Fruit fly (Drosophila melanogaster) whole organism, embryonic: ENCODE measurements around the gene Dic61B.

Experiments
- B-H1 ChIP-seq: fragments of 200-800 bp; sonication (Bioruptor generic); IDR thresholded peaks from 3 replicates; pipeline ENCODE4 v1.3.6; 2022; ENCODE audit warnings: missing biosample characterization, missing genetic modification characterization
- Blimp-1 ChIP-seq: fragments of 200-800 bp; sonication (Bioruptor generic); optimal IDR thresholded peaks from 3 replicates; lab custom pipeline; 2018; ENCODE audit warnings: missing biosample characterization, missing genetic modification characterization, mild to moderate bottlenecking, moderate library complexity, missing genetic modification reagents
- CG15011 ChIP-seq: fragments of 200-800 bp; sonication (Bioruptor generic); optimal IDR thresholded peaks from 3 replicates; lab custom pipeline; 2018; ENCODE audit warnings: missing biosample characterization, mild to moderate bottlenecking, missing genetic modification characterization
- CG15269 ChIP-seq: fragments of 200-800 bp; sonication (Bioruptor generic); optimal IDR thresholded peaks from 2 replicates; lab custom pipeline; 2018; ENCODE audit warnings: missing biosample characterization, mild to moderate bottlenecking, missing genetic modification characterization, moderate library complexity
- CG2199 ChIP-seq: fragments of 200-800 bp; sonication (Bioruptor generic); IDR thresholded peaks from 3 replicates; pipeline ENCODE4 v1.3.6; 2022; ENCODE audit warnings: missing biosample characterization, missing genetic modification characterization
- CG32767 ChIP-seq: fragments of 200-800 bp; sonication (Bioruptor generic); IDR thresholded peaks from 2 replicates; pipeline ENCODE4 v1.3.6; 2022; ENCODE audit warnings: missing biosample characterization, missing genetic modification characterization
- CG43689 ChIP-seq: fragments of 200-800 bp; sonication (Bioruptor generic); IDR thresholded peaks from 2 replicates; pipeline ENCODE4 v1.3.6; 2022; ENCODE audit warnings: missing biosample characterization, missing genetic modification characterization
- CG4424 ChIP-seq: fragments of 200-800 bp; sonication (Bioruptor generic); optimal IDR thresholded peaks from 3 replicates; lab custom pipeline; 2016; ENCODE audit warnings: missing biosample characterization, missing genetic modification characterization
- CG6175 ChIP-seq: fragments of 200-800 bp; sonication (Bioruptor generic); IDR thresholded peaks from 3 replicates; pipeline ENCODE4 v1.3.6; 2022; ENCODE audit warnings: missing biosample characterization, missing genetic modification characterization
- CG7357 ChIP-seq: fragments of 200-800 bp; sonication (Bioruptor generic); IDR thresholded peaks from 3 replicates; pipeline ENCODE4 v1.3.6; 2022; ENCODE audit warnings: missing biosample characterization, missing genetic modification characterization
- CG8089 ChIP-seq: fragments of 200-800 bp; sonication (Bioruptor generic); optimal IDR thresholded peaks from 3 replicates; lab custom pipeline; 2016; ENCODE audit warnings: missing biosample characterization, missing genetic modification characterization
- CG8478 ChIP-seq: fragments of >200 bp; optimal IDR thresholded peaks from 2 replicates; lab custom pipeline; 2018
- CG8765 ChIP-seq: fragments of 200-800 bp; sonication (Bioruptor generic); IDR thresholded peaks from 2 replicates; pipeline ENCODE4 v1.3.6; 2022; ENCODE audit warnings: missing biosample characterization, missing genetic modification characterization
- Dek ChIP-seq: fragments of 200-800 bp; sonication (Bioruptor generic); optimal IDR thresholded peaks from 3 replicates; lab custom pipeline; 2019; ENCODE audit warnings: missing biosample characterization, mild to moderate bottlenecking, missing genetic modification characterization, moderate library complexity
- Dip3 ChIP-seq: fragments of 200-800 bp; sonication (Bioruptor generic); optimal IDR thresholded peaks from 3 replicates; lab custom pipeline; 2016; ENCODE audit warnings: missing biosample characterization, missing genetic modification characterization
- HmgD ChIP-seq: fragments of 200-800 bp; sonication (Bioruptor generic); optimal IDR thresholded peaks from 3 replicates; lab custom pipeline; 2016; ENCODE audit warnings: missing biosample characterization, missing genetic modification characterization
- Hr39 ChIP-seq: fragments of >200 bp; optimal IDR thresholded peaks from 2 replicates; lab custom pipeline; 2017
- Jarid2 ChIP-seq: fragments of 200-800 bp; sonication (Bioruptor generic); optimal IDR thresholded peaks from 3 replicates; lab custom pipeline; 2017; ENCODE audit warnings: mild to moderate bottlenecking, missing biosample characterization, missing genetic modification reagents, missing genetic modification characterization
- Lpt ChIP-seq: fragments of >200 bp; optimal IDR thresholded peaks from 2 replicates; lab custom pipeline; 2018; ENCODE audit warnings: missing biosample characterization, missing genetic modification characterization
- Oli ChIP-seq: fragments of 200-800 bp; sonication (Bioruptor generic); optimal IDR thresholded peaks from 2 replicates; lab custom pipeline; 2018; ENCODE audit warnings: missing biosample characterization, mild to moderate bottlenecking, missing genetic modification characterization, moderate library complexity
- Ravus ChIP-seq: fragments of 200-800 bp; sonication (Bioruptor generic); IDR thresholded peaks from 2 replicates; pipeline ENCODE4 v1.3.6; 2022; ENCODE audit warnings: missing biosample characterization, missing genetic modification characterization
- Side ChIP-seq: fragments of 200-800 bp; sonication (Bioruptor generic); optimal IDR thresholded peaks from 2 replicates; lab custom pipeline; 2016; ENCODE audit warnings: missing biosample characterization, missing genetic modification characterization
- Spps ChIP-seq: fragments of 200-800 bp; sonication (Bioruptor generic); optimal IDR thresholded peaks from 2 replicates; lab custom pipeline; 2018; ENCODE audit warnings: missing biosample characterization, mild to moderate bottlenecking, missing genetic modification characterization
- Xrp1 ChIP-seq: fragments of 200-800 bp; sonication (Bioruptor generic); IDR thresholded peaks from 2 replicates; pipeline ENCODE4 v1.3.6; 2022; ENCODE audit warnings: missing biosample characterization, missing genetic modification characterization
- ash1 ChIP-seq: fragments of 200-800 bp; sonication (Bioruptor generic); optimal IDR thresholded peaks from 2 replicates; lab custom pipeline; 2018; ENCODE audit warnings: missing biosample characterization, mild to moderate bottlenecking, missing genetic modification characterization
- br ChIP-seq: fragments of >200 bp; optimal IDR thresholded peaks from 2 replicates; lab custom pipeline; 2017
- chif ChIP-seq, 2 experiments: fragments of 200-800 bp; sonication (Bioruptor generic); optimal IDR thresholded peaks; 3 replicates each; lab custom pipeline; 2016; ENCODE audit warnings: missing biosample characterization in 2 of 2, missing genetic modification characterization in 2 of 2
- chinmo ChIP-seq: fragments of 200-800 bp; sonication (Bioruptor generic); IDR thresholded peaks from 4 replicates; pipeline ENCODE4 v1.3.6; 2022; ENCODE audit warnings: missing biosample characterization, missing genetic modification characterization; ENCODE audit not compliant: partially characterized antibody
- crp ChIP-seq, 2 experiments: fragments of 200-800 bp; sonication (Bioruptor generic); optimal IDR thresholded peaks; 2 replicates in 1 of 2; 3 replicates in 1 of 2; lab custom pipeline; 2017; ENCODE audit warnings: missing biosample characterization in 2 of 2, missing genetic modification characterization in 2 of 2, mild to moderate bottlenecking in 1 of 2, moderate library complexity in 1 of 2
- dati ChIP-seq: fragments of 200-800 bp; sonication (Bioruptor generic); IDR thresholded peaks from 2 replicates; pipeline ENCODE4 v1.3.6; 2022; ENCODE audit warnings: missing biosample characterization, missing genetic modification characterization
- dmrt99B ChIP-seq: fragments of 200-800 bp; sonication (Bioruptor generic); optimal IDR thresholded peaks from 2 replicates; lab custom pipeline; 2018; ENCODE audit warnings: missing biosample characterization, mild to moderate bottlenecking, missing genetic modification characterization, moderate library complexity
- ewg ChIP-seq: fragments of 200-800 bp; sonication (Bioruptor generic); optimal IDR thresholded peaks from 3 replicates; lab custom pipeline; 2017; ENCODE audit warnings: mild to moderate bottlenecking, missing biosample characterization, missing genetic modification reagents, missing genetic modification characterization
- gcm2 ChIP-seq: fragments of 200-800 bp; sonication (Bioruptor generic); optimal IDR thresholded peaks from 2 replicates; lab custom pipeline; 2016; ENCODE audit warnings: missing biosample characterization, missing genetic modification characterization
- gfzf ChIP-seq: fragments of 200-800 bp; sonication (Bioruptor generic); optimal IDR thresholded peaks from 2 replicates; lab custom pipeline; 2016; ENCODE audit warnings: missing biosample characterization, mild to moderate bottlenecking, missing genetic modification characterization, moderate library complexity
- h ChIP-seq: fragments of >200 bp; optimal IDR thresholded peaks from 2 replicates; lab custom pipeline; 2017
- ham ChIP-seq: fragments of 200-800 bp; sonication (Bioruptor generic); IDR thresholded peaks from 2 replicates; pipeline ENCODE4 v1.3.6; 2022; ENCODE audit warnings: missing biosample characterization, missing genetic modification characterization
- insv ChIP-seq, 2 experiments: fragments of 200-800 bp; sonication (Bioruptor generic); optimal IDR thresholded peaks; 3 replicates each; lab custom pipeline; 2016 to 2018; ENCODE audit warnings: missing biosample characterization in 2 of 2, missing genetic modification characterization in 2 of 2
- jing ChIP-seq: fragments of 200-800 bp; sonication (Bioruptor generic); optimal IDR thresholded peaks from 2 replicates; lab custom pipeline; 2018; ENCODE audit warnings: missing biosample characterization, mild to moderate bottlenecking, missing genetic modification characterization
- lola ChIP-seq, 3 experiments: fragments of >200 bp in 2 of 3; fragments of 200-800 bp in 1 of 3; sonication (Bioruptor generic) in 1 of 3; optimal IDR thresholded peaks; 2 replicates each; lab custom pipeline; 2017 to 2019; ENCODE audit warnings: missing biosample characterization in 3 of 3, missing genetic modification characterization in 3 of 3, mild to moderate bottlenecking in 1 of 3, moderate library complexity in 1 of 3
- lov ChIP-seq, 2 experiments: fragments of 200-800 bp in 1 of 2; fragments of >200 bp in 1 of 2; sonication (Bioruptor generic) in 1 of 2; IDR thresholded peaks in 1 of 2; optimal IDR thresholded peaks in 1 of 2; 2 replicates in 1 of 2; 3 replicates in 1 of 2; pipeline versions ENCODE4 v1.3.6 to Lab custom; 2017 to 2022; ENCODE audit warnings: missing biosample characterization in 1 of 2, missing genetic modification characterization in 1 of 2
- mirr ChIP-seq: fragments of 200-800 bp; sonication (Bioruptor generic); optimal IDR thresholded peaks from 3 replicates; lab custom pipeline; 2018; ENCODE audit warnings: missing biosample characterization, mild to moderate bottlenecking, missing genetic modification characterization
- nerfin-2 ChIP-seq: fragments of 200-800 bp; sonication (Bioruptor generic); IDR thresholded peaks from 2 replicates; pipeline ENCODE4 v1.3.6; 2022; ENCODE audit warnings: missing biosample characterization, missing genetic modification characterization; ENCODE audit not compliant: partially characterized antibody
- nmo ChIP-seq: fragments of 200-800 bp; sonication (Bioruptor generic); optimal IDR thresholded peaks from 2 replicates; lab custom pipeline; 2018; ENCODE audit warnings: missing biosample characterization, mild to moderate bottlenecking, missing genetic modification characterization, moderate library complexity
- nom ChIP-seq: fragments of 200-800 bp; sonication (Bioruptor generic); optimal IDR thresholded peaks from 2 replicates; lab custom pipeline; 2017; ENCODE audit warnings: missing biosample characterization, missing genetic modification characterization, mild to moderate bottlenecking, moderate library complexity, missing genetic modification reagents
- pnt ChIP-seq: fragments of 200-800 bp; sonication (Bioruptor generic); optimal IDR thresholded peaks from 3 replicates; lab custom pipeline; 2016; ENCODE audit warnings: missing biosample characterization, missing genetic modification characterization
- run ChIP-seq: fragments of 200-800 bp; sonication (Bioruptor generic); optimal IDR thresholded peaks from 3 replicates; lab custom pipeline; 2018; ENCODE audit warnings: missing biosample characterization, mild to moderate bottlenecking, missing genetic modification characterization
- sc ChIP-seq, 3 experiments: fragments of >200 bp in 2 of 3; fragments of 200-800 bp in 1 of 3; sonication (Bioruptor generic) in 1 of 3; optimal IDR thresholded peaks; 2 replicates in 2 of 3; 3 replicates in 1 of 3; lab custom pipeline; 2017; ENCODE audit warnings: mild to moderate bottlenecking in 1 of 3, missing biosample characterization in 1 of 3, missing genetic modification characterization in 1 of 3, missing genetic modification reagents in 1 of 3
- unc-4 ChIP-seq: fragments of 200-800 bp; sonication (Bioruptor generic); IDR thresholded peaks from 2 replicates; pipeline ENCODE4 v1.3.6; 2022; ENCODE audit warnings: missing biosample characterization, missing genetic modification characterization; ENCODE audit not compliant: partially characterized antibody
- vnd ChIP-seq: fragments of 200-800 bp; sonication (Bioruptor generic); IDR thresholded peaks from 3 replicates; pipeline ENCODE4 v1.3.6; 2022; ENCODE audit warnings: missing biosample characterization, missing genetic modification characterization; ENCODE audit not compliant: partially characterized antibody

Dic61B gene

DNA sequence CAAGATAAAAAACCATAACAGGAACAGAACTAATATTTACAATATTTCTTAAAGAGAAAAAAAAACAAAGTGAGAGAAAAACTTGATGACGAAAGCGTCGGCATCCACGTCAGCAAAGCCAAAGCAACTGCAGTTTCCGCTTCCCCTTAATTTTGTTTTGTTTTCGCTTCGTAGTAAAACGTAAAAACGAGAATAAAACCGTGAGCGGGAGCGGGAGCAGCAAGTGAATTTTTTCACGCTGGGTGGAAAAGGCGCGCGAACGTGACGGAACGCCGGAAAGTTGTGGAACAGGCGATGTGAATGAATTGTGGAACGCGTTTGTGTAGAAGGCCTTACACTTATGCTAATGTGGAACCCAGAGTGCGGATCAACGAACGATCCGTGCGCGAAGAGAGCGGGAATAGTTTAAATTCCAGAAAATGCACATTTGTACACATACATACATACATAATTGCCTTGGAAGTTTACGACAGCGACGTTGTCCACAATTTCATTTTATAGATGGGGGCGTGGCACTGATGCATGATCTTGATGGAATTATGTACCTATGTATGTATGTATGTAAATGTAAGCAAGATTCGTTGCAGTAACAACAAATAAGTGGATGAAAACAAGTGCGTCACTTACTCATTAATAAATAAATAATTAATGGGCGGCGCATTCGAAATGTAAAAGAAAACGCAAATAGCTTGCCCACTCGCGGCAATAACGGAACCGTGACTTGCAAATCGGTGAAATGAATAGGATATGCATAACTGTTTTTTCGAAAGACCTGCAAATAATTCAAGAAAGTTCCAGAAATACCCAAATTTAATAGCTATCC, 23.9 kb downstream of the Dic61B start (continued):
- TF ChIP-seq unc-4 (GFP tag; lab: Robert Waterston, UW) (no peak), CG8765 (no peak), Hr39 (lab: Kevin White, UChicago) (no peak), Jarid2 (GFP tag; lab: Kevin White, UChicago) (no peak), Blimp-1 (peak; percentile 18), gfzf (GFP tag; lab: Kevin White, UChicago) (no peak), run (tag; lab: Kevin White, UChicago) (no peak), CG7357 (GFP tag; lab: Robert Waterston, UW) (no peak), Ravus (GFP tag; lab: Robert Waterston, UW) (no peak), nerfin-2 (GFP tag; lab: Robert Waterston, UW) (no peak), ewg (GFP tag; lab: Kevin White, UChicago) (no peak), Spps (tag; lab: Kevin White, UChicago) (no peak), gcm2 (GFP tag; lab: Kevin White, UChicago) (no peak), B-H1 (GFP tag; lab: Robert Waterston, UW) (no peak), mirr (GFP tag; lab: Kevin White, UChicago) (peak; percentile 3), sc (optimal IDR thresholded peaks at IDR 0.05; lab: Kevin White, UChicago) (no peak), sc (GFP tag; optimal IDR thresholded peaks at IDR 0.05; lab: Kevin White, UChicago) (no peak), Xrp1 (GFP tag; lab: Robert Waterston, UW) (no peak), chinmo (GFP tag; lab: Robert Waterston, UW) (peak; percentile 93), chif (GFP tag; optimal IDR thresholded peaks at IDR 0.05; lab: Kevin White, UChicago) (no peak), dmrt99B (no peak), CG8089 (GFP tag; lab: Kevin White, UChicago) (no peak), CG2199 (GFP tag; lab: Robert Waterston, UW) (peak; percentile 89), pnt (GFP tag; lab: Kevin White, UChicago) (no peak), ash1 (GFP tag; lab: Kevin White, UChicago) (no peak), lola (GFP tag; optimal IDR thresholded peaks at IDR 0.05; lab: Kevin White, UChicago) (peak in 1 of 3 experiments; percentile 12), CG8478 (lab: Kevin White, UChicago) (no peak), h (lab: Kevin White, UChicago) (no peak), Side (GFP tag; lab: Kevin White, UChicago) (no peak), CG15011 (GFP tag; lab: Kevin White, UChicago) (no peak), CG4424 (GFP tag; lab: Kevin White, UChicago) (no peak), HmgD (GFP tag; lab: Kevin White, UChicago) (no peak), Lpt (GFP tag; lab: Kevin White, UChicago) (no peak), crp (GFP tag; optimal IDR thresholded peaks at IDR 0.05; lab: Kevin White, UChicago) (no peak), ham (GFP tag; lab: Robert Waterston, UW) (no peak), nmo (no peak), Dip3 (GFP tag; lab: Kevin White, UChicago) (no peak), dati (GFP tag; lab: Robert Waterston, UW) (no peak), vnd (GFP tag; lab: Robert Waterston, UW) (no peak), Oli (tag; lab: Kevin White, UChicago) (peak; percentile 0), jing (GFP tag; lab: Kevin White, UChicago) (no peak), CG6175 (GFP tag; lab: Robert Waterston, UW) (no peak), CG43689 (no peak), lov (optimal IDR thresholded peaks at IDR 0.05; lab: Kevin White, UChicago) (no peak), lov (GFP tag; IDR thresholded peaks at IDR 0.05; lab: Robert Waterston, UW) (peak; percentile 68; the same call in 1 of the 3 replicates), CG32767 (GFP tag; lab: Robert Waterston, UW) (peak; percentile 54; the same call in 1 of the 2 replicates), insv (GFP tag; optimal IDR thresholded peaks at IDR 0.05; lab: Kevin White, UChicago) (no peak), CG15269 (tag; lab: Kevin White, UChicago) (no peak), br (lab: Kevin White, UChicago) (no peak), nom (GFP tag; lab: Kevin White, UChicago) (peak; percentile 65), Dek (tag; lab: Kevin White, UChicago) (no peak)
